Fruit fly (Drosophila melanogaster): ENCODE results near the gene phu.

The phu gene

dm6 chr3R:9502416-9502763, 7.8 kb downstream of the phu start, which contains the start of gene RhoL (continued):
- TF ChIP-seq Nf-YA (GFP tag; IDR thresholded peaks at IDR 0.05) (0 out of 2 replicates have a peak, but pooled peaks have one; percentile 24), CG3407 (GFP tag; optimal IDR thresholded peaks at IDR 0.05) (no peak), vfl (GFP tag; optimal IDR thresholded peaks at IDR 0.05) (no peak), CG14441 (GFP tag; IDR thresholded peaks at IDR 0.05) (no peak), CG30431 (GFP tag; optimal IDR thresholded peaks at IDR 0.05) (no peak), CG13894 (tag; optimal IDR thresholded peaks at IDR 0.05) (peak; percentile 18), ham (GFP tag; IDR thresholded peaks at IDR 0.05) (no peak), ken (GFP tag; IDR thresholded peaks at IDR 0.05) (no peak), tx (GFP tag; optimal IDR thresholded peaks at IDR 0.05) (no peak), vvl (GFP tag; IDR thresholded peaks at IDR 0.05) (peak; percentile 39), CG6272 (GFP tag; IDR thresholded peaks at IDR 0.05) (no peak), mam (GFP tag; optimal IDR thresholded peaks at IDR 0.05) (no peak), sob (GFP tag; IDR thresholded peaks at IDR 0.05) (no peak), CG34376 (GFP tag; optimal IDR thresholded peaks at IDR 0.05) (peak; percentile 75), ab (GFP tag; optimal IDR thresholded peaks at IDR 0.05) (no peak), grn (GFP tag; optimal IDR thresholded peaks at IDR 0.05) (peak; percentile 43), emc (GFP tag; optimal IDR thresholded peaks at IDR 0.05) (no peak), ase (GFP tag; IDR thresholded peaks at IDR 0.05) (no peak), insv (GFP tag; optimal IDR thresholded peaks at IDR 0.05) (no peak), CG7839 (tag; optimal IDR thresholded peaks at IDR 0.05) (no peak), lbe (GFP tag; optimal IDR thresholded peaks at IDR 0.05) (no peak), bcd (GFP tag; optimal IDR thresholded peaks at IDR 0.05) (no peak), CG11504 (tag; optimal IDR thresholded peaks at IDR 0.05) (no peak), CG11560 (tag; IDR thresholded peaks at IDR 0.05) (no peak), run (tag; optimal IDR thresholded peaks at IDR 0.05) (no peak), HHEX (GFP tag; optimal IDR thresholded peaks at IDR 0.05) (peak; percentile 36), gem (tag; optimal IDR thresholded peaks at IDR 0.05) (no peak), ttk (GFP tag; IDR thresholded peaks at IDR 0.05) (no peak), Gug (GFP tag; IDR thresholded peaks at IDR 0.05) (no peak), CG2120 (GFP tag; optimal IDR thresholded peaks at IDR 0.05) (peak; percentile 12), CG13296 (GFP tag; optimal IDR thresholded peaks at IDR 0.05) (peak; percentile 54), zen2 (GFP tag; IDR thresholded peaks at IDR 0.05; ENCODE audit: partially characterized antibody) (peak; percentile 50; the same call in 2 of the 3 replicates), Abd-B (GFP tag; optimal IDR thresholded peaks at IDR 0.05) (no peak), sima (GFP tag; optimal IDR thresholded peaks at IDR 0.05) (no peak), kah (GFP tag; optimal IDR thresholded peaks at IDR 0.05) (peak; percentile 41), CG17328 (GFP tag; IDR thresholded peaks at IDR 0.05) (no peak), CG10431 (GFP tag; optimal IDR thresholded peaks at IDR 0.05) (no peak), Gsc (GFP tag; IDR thresholded peaks at IDR 0.05) (no peak), CG2199 (GFP tag; IDR thresholded peaks at IDR 0.05) (peak; percentile 11; the same call in 1 of the 3 replicates), HLHmδ (GFP tag; optimal IDR thresholded peaks at IDR 0.05) (peak; percentile 90), pum (GFP tag; optimal IDR thresholded peaks at IDR 0.05) (no peak), chif (GFP tag; optimal IDR thresholded peaks at IDR 0.05) (no peak), CG15696 (tag; optimal IDR thresholded peaks at IDR 0.05) (no peak), CG7987 (GFP tag; optimal IDR thresholded peaks at IDR 0.05) (peak; percentile 29), CG4820 (GFP tag; optimal IDR thresholded peaks at IDR 0.05) (no peak), NC2β (GFP tag; optimal IDR thresholded peaks at IDR 0.05) (no peak), Sox102F (GFP tag; optimal IDR thresholded peaks at IDR 0.05) (no peak), unc-4 (GFP tag; IDR thresholded peaks at IDR 0.05; ENCODE audit: partially characterized antibody) (peak; percentile 44; the same call in 1 of the 2 replicates), sug (tag; optimal IDR thresholded peaks at IDR 0.05) (peak; percentile 42), Elba2 (GFP tag; optimal IDR thresholded peaks at IDR 0.05) (no peak), CG13775 (GFP tag; optimal IDR thresholded peaks at IDR 0.05) (no peak), vnd (GFP tag; IDR thresholded peaks at IDR 0.05; ENCODE audit: partially characterized antibody) (no peak)
